Worm (Caenorhabditis elegans) whole organism, young adult: ENCODE results near the gene nekl-4.

Experiments
- C17E4.6 ChIP-seq: fragments of 200-800 bp; sonication (Bioruptor generic); IDR thresholded peaks from 2 replicates; pipeline ENCODE4 v1.3.6; 2022; ENCODE audit warnings: missing genetic modification reagents, missing genetic modification characterization, missing compliant biosample characterization
- F55B11.4 ChIP-seq: sonication (generic microtip); optimal IDR thresholded peaks from 2 replicates; lab custom pipeline; 2016; ENCODE audit warnings: missing compliant biosample characterization, missing genetic modification characterization, borderline replicate concordance; ENCODE audit not compliant: insufficient read depth
- F57C9.4 ChIP-seq: sonication (generic microtip); optimal IDR thresholded peaks from 2 replicates; lab custom pipeline; 2017; ENCODE audit warnings: mild to moderate bottlenecking, missing genetic modification characterization, missing compliant biosample characterization
- K11D2.4 ChIP-seq: fragments of 200-800 bp; sonication (Bioruptor generic); IDR thresholded peaks from 2 replicates; pipeline ENCODE4 v1.3.6; 2022; ENCODE audit warnings: missing genetic modification reagents, missing genetic modification characterization, missing compliant biosample characterization
- T26A5.8 ChIP-seq: sonication (generic microtip); optimal IDR thresholded peaks from 2 replicates; lab custom pipeline; 2016; ENCODE audit warnings: missing genetic modification characterization, missing compliant biosample characterization
- Y53F4B.3 ChIP-seq: fragments of 200-800 bp; sonication (Bioruptor generic); IDR thresholded peaks from 2 replicates; pipeline ENCODE4 v1.3.6; 2022; ENCODE audit warnings: missing genetic modification reagents, missing genetic modification characterization, missing compliant biosample characterization
- Y67H2A.10 ChIP-seq: fragments of 200-800 bp; sonication (Bioruptor generic); conservative IDR thresholded peaks from 2 replicates; pipeline ENCODE4 v1.3.6; 2022; ENCODE audit warnings: missing genetic modification reagents, missing genetic modification characterization, missing compliant biosample characterization
- Y95B8A.8 ChIP-seq: fragments of 200-800 bp; sonication (Bioruptor generic); IDR thresholded peaks from 2 replicates; pipeline ENCODE4 v1.3.6; 2022; ENCODE audit warnings: missing genetic modification reagents, missing genetic modification characterization, missing compliant biosample characterization
- ZK185.1 ChIP-seq: sonication (generic microtip); optimal IDR thresholded peaks from 2 replicates; lab custom pipeline; 2016; ENCODE audit warnings: mild to moderate bottlenecking, missing genetic modification characterization, missing compliant biosample characterization; ENCODE audit not compliant: poor library complexity, severe bottlenecking
- ama-1 ChIP-seq, 3 experiments: fragments of 150-350 bp in 1 of 3; sonication (generic microtip) in 2 of 3; optimal IDR thresholded peaks; 2 replicates each; lab custom pipeline; 2014 to 2018; ENCODE audit warnings: missing biosample characterization in 2 of 3, missing genetic modification characterization in 2 of 3, missing genetic modification reagents in 2 of 3
- aptf-3 ChIP-seq: fragments of 200-800 bp; sonication (Bioruptor generic); IDR thresholded peaks from 2 replicates; pipeline ENCODE4 v1.3.6; 2022; ENCODE audit warnings: missing genetic modification characterization, missing compliant biosample characterization
- attf-6 ChIP-seq: fragments of 200-800 bp; sonication (Bioruptor generic); IDR thresholded peaks from 2 replicates; pipeline ENCODE4 v1.3.6; 2022; ENCODE audit warnings: missing genetic modification reagents, missing genetic modification characterization, missing compliant biosample characterization
- bed-1 ChIP-seq: fragments of 200-800 bp; sonication (Bioruptor generic); IDR thresholded peaks from 2 replicates; pipeline ENCODE4 v1.3.6; 2022; ENCODE audit warnings: missing genetic modification reagents, missing genetic modification characterization, missing compliant biosample characterization
- ccch-3 ChIP-seq: fragments of 200-800 bp; sonication (Bioruptor generic); optimal IDR thresholded peaks from 2 replicates; lab custom pipeline; 2018; ENCODE audit warnings: mild to moderate bottlenecking, missing genetic modification characterization, missing compliant biosample characterization
- cebp-2 ChIP-seq: fragments of 200-800 bp; sonication (Bioruptor generic); IDR thresholded peaks from 2 replicates; pipeline ENCODE4 v1.3.6; 2022; ENCODE audit warnings: missing genetic modification characterization, missing compliant biosample characterization
- ceh-100 ChIP-seq: fragments of 200-800 bp; sonication (Bioruptor generic); IDR thresholded peaks from 2 replicates; pipeline ENCODE4 v1.3.6; 2022; ENCODE audit warnings: missing genetic modification reagents, missing genetic modification characterization, missing compliant biosample characterization
- ceh-58 ChIP-seq: fragments of 200-800 bp; sonication (Bioruptor generic); IDR thresholded peaks from 2 replicates; pipeline ENCODE4 v1.3.6; 2022; ENCODE audit warnings: missing genetic modification characterization, missing compliant biosample characterization
- ceh-79 ChIP-seq: sonication (generic microtip); optimal IDR thresholded peaks from 2 replicates; lab custom pipeline; 2017; ENCODE audit warnings: mild to moderate bottlenecking, missing genetic modification characterization, missing compliant biosample characterization
- dpl-1 ChIP-seq: fragments of 150-350 bp; optimal IDR thresholded peaks from 2 replicates; lab custom pipeline; 2014; ENCODE audit warnings: missing biosample characterization, missing genetic modification reagents, missing genetic modification characterization
- efl-1 ChIP-seq: fragments of 150-350 bp; optimal IDR thresholded peaks from 2 replicates; lab custom pipeline; 2014; ENCODE audit warnings: missing biosample characterization, missing genetic modification reagents, missing genetic modification characterization
- egrh-3 ChIP-seq: fragments of 200-800 bp; sonication (Bioruptor generic); IDR thresholded peaks from 2 replicates; pipeline ENCODE4 v1.3.6; 2022; ENCODE audit warnings: missing genetic modification reagents, missing genetic modification characterization, missing compliant biosample characterization
- ekl-4 ChIP-seq: fragments of 200-800 bp; sonication (Bioruptor generic); IDR thresholded peaks from 2 replicates; pipeline ENCODE4 v1.3.6; 2022; ENCODE audit warnings: missing genetic modification reagents, missing genetic modification characterization, missing compliant biosample characterization
- hmg-1.2 ChIP-seq: fragments of 200-800 bp; sonication (Bioruptor generic); IDR thresholded peaks from 2 replicates; pipeline ENCODE4 v1.3.6; 2022; ENCODE audit warnings: missing genetic modification reagents, missing genetic modification characterization, missing compliant biosample characterization
- hmg-20 ChIP-seq: fragments of 200-800 bp; sonication (Bioruptor generic); IDR thresholded peaks from 2 replicates; pipeline ENCODE4 v1.3.6; 2022; ENCODE audit warnings: missing genetic modification reagents, missing genetic modification characterization, missing compliant biosample characterization
- let-607 ChIP-seq, 2 experiments: fragments of 200-800 bp in 1 of 2; sonication (Bioruptor generic) in 1 of 2; sonication (generic microtip) in 1 of 2; optimal IDR thresholded peaks; 2 replicates each; lab custom pipeline; 2016 to 2018; ENCODE audit warnings: mild to moderate bottlenecking in 2 of 2, missing compliant biosample characterization in 2 of 2, missing genetic modification characterization in 2 of 2, moderate library complexity in 2 of 2, missing genotype in 1 of 2
- lin-26 ChIP-seq: fragments of 200-800 bp; sonication (Bioruptor generic); IDR thresholded peaks from 2 replicates; pipeline ENCODE4 v1.3.6; 2022; ENCODE audit warnings: missing genetic modification reagents, missing genetic modification characterization, missing compliant biosample characterization
- lin-40 ChIP-seq: sonication (generic microtip); optimal IDR thresholded peaks from 2 replicates; lab custom pipeline; 2016; ENCODE audit warnings: missing genetic modification characterization, mild to moderate bottlenecking, missing compliant biosample characterization, missing genotype, missing genetic modification reagents
- lsy-27 ChIP-seq: sonication (generic microtip); optimal IDR thresholded peaks from 2 replicates; lab custom pipeline; 2017; ENCODE audit warnings: missing genetic modification characterization, mild to moderate bottlenecking, missing compliant biosample characterization, antibody characterized with exemption, missing genotype, borderline replicate concordance; ENCODE audit not compliant: insufficient read depth
- madf-8 ChIP-seq: fragments of 200-800 bp; sonication (Bioruptor generic); conservative IDR thresholded peaks from 2 replicates; pipeline ENCODE4 v1.3.6; 2022; ENCODE audit warnings: missing genetic modification reagents, missing genetic modification characterization, missing compliant biosample characterization
- mxl-1 ChIP-seq: sonication (generic microtip); optimal IDR thresholded peaks from 2 replicates; lab custom pipeline; 2016; ENCODE audit warnings: missing genetic modification characterization, missing compliant biosample characterization
- nfya-1 ChIP-seq: sonication (generic microtip); optimal IDR thresholded peaks from 2 replicates; lab custom pipeline; 2017; ENCODE audit warnings: antibody characterized with exemption, missing compliant biosample characterization, missing genetic modification characterization, borderline replicate concordance; ENCODE audit not compliant: insufficient read depth
- nfyb-1 ChIP-seq: fragments of 200-800 bp; sonication (Bioruptor generic); IDR thresholded peaks from 2 replicates; pipeline ENCODE4 v1.3.6; 2022; ENCODE audit warnings: missing genetic modification reagents, missing genetic modification characterization, missing compliant biosample characterization
- nhr-120 ChIP-seq: fragments of 200-800 bp; sonication (Bioruptor generic); IDR thresholded peaks from 2 replicates; pipeline ENCODE4 v1.3.6; 2022; ENCODE audit warnings: missing genetic modification characterization, missing compliant biosample characterization
- nhr-27 ChIP-seq: fragments of 200-800 bp; sonication (Bioruptor generic); optimal IDR thresholded peaks from 2 replicates; lab custom pipeline; 2018; ENCODE audit warnings: mild to moderate bottlenecking, missing genetic modification characterization, moderate library complexity, missing compliant biosample characterization
- nhr-80 ChIP-seq: sonication (generic microtip); optimal IDR thresholded peaks from 2 replicates; lab custom pipeline; 2016; ENCODE audit warnings: missing genetic modification characterization, missing compliant biosample characterization
- nhr-90 ChIP-seq: sonication (generic microtip); optimal IDR thresholded peaks from 2 replicates; lab custom pipeline; 2016; ENCODE audit warnings: missing genotype, mild to moderate bottlenecking, missing genetic modification characterization, missing compliant biosample characterization
- pbrm-1 ChIP-seq: fragments of 200-800 bp; sonication (Bioruptor generic); IDR thresholded peaks from 2 replicates; pipeline ENCODE4 v1.3.6; 2022; ENCODE audit warnings: missing genetic modification reagents, missing genetic modification characterization, missing compliant biosample characterization
- pha-4 ChIP-seq: fragments of 150-350 bp; sonication (generic microtip); optimal IDR thresholded peaks from 2 replicates; lab custom pipeline; 2014; ENCODE audit warnings: missing biosample characterization, missing genetic modification reagents, missing genetic modification characterization
- repo-1 ChIP-seq: sonication (generic microtip); optimal IDR thresholded peaks from 2 replicates; lab custom pipeline; 2017; ENCODE audit warnings: mild to moderate bottlenecking, missing genetic modification characterization, missing compliant biosample characterization
- sdz-38 ChIP-seq: sonication (generic microtip); optimal IDR thresholded peaks from 2 replicates; lab custom pipeline; 2016; ENCODE audit warnings: missing genotype, missing genetic modification characterization, missing compliant biosample characterization
- snpc-1.1 ChIP-seq: sonication (generic microtip); optimal IDR thresholded peaks from 2 replicates; lab custom pipeline; 2017; ENCODE audit warnings: missing genetic modification characterization, mild to moderate bottlenecking, missing compliant biosample characterization, antibody characterized with exemption, moderate library complexity, missing genotype, missing genetic modification reagents; ENCODE audit not compliant: insufficient read depth
- snpc-3.4 ChIP-seq: sonication (generic microtip); optimal IDR thresholded peaks from 2 replicates; lab custom pipeline; 2017; ENCODE audit warnings: missing genetic modification characterization, mild to moderate bottlenecking, missing compliant biosample characterization, antibody characterized with exemption, moderate library complexity, missing genotype, missing genetic modification reagents
- tbx-9 ChIP-seq: sonication (generic microtip); optimal IDR thresholded peaks from 2 replicates; lab custom pipeline; 2016; ENCODE audit warnings: borderline replicate concordance, missing genetic modification characterization, inconsistent platforms, missing compliant biosample characterization
- unc-62 ChIP-seq: fragments of 150-350 bp; optimal IDR thresholded peaks from 2 replicates; lab custom pipeline; 2014; ENCODE audit warnings: missing biosample characterization, missing genetic modification reagents, missing genetic modification characterization
- ztf-18 ChIP-seq: sonication (generic microtip); optimal IDR thresholded peaks from 2 replicates; lab custom pipeline; 2016; ENCODE audit warnings: missing genotype, mild to moderate bottlenecking, missing genetic modification characterization, missing compliant biosample characterization
- ztf-22 ChIP-seq: fragments of 200-800 bp; sonication (Bioruptor generic); optimal IDR thresholded peaks from 2 replicates; lab custom pipeline; 2018; ENCODE audit warnings: mild to moderate bottlenecking, missing genetic modification characterization, moderate library complexity, missing compliant biosample characterization

nekl-4 gene

DNA sequence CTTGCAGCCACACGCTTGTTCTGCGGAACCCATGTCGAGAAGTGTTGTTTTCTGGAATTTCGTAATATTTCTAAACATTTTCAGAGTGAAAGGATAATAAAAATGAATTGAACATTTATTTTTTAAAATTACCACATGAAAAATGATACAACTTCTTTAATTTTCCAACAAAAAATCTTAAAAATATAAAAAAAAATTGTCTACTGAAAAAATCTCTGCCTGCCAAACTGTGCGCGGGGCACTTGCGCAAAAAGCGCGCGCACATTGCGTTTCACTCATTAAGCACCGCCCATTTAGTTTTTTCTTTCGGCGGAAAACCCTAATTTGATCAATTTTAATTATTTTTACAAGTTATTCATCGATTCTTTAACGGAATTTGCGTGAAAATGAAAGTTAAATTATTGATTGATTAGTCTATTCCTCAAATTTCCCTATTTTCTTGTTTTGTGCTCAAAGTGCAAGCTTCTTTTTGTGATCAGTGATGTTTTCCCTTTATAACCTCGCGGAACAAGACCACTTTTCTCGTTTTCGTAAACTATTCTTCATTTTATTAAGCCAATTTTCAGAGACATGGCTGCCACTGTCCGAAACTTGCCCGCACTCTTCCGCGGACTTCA, 37.7 kb upstream of the nekl-4 start, which contains the start of the genes nmad-1 and hach-1 (continued):
- no peak for TF ChIP-seq nhr-120
- no peak for TF ChIP-seq hmg-20 (GFP tag; lab: Robert Waterston, UW)
- peak; percentile 24 for TF ChIP-seq nhr-80 (tag; lab: Kevin White, UChicago)
- peak; percentile 88 for TF ChIP-seq snpc-3.4 (tag; lab: Kevin White, UChicago)
- TF ChIP-seq ceh-100 (GFP tag; lab: Robert Waterston, UW), result peak; percentile 63; the same call in 1 of the 2 replicates
- TF ChIP-seq F55B11.4, result no peak
- peak; percentile 14 to 58 for TF ChIP-seq let-607 (tag; optimal IDR thresholded peaks at IDR 0.05; lab: Kevin White, UChicago)
- no peak for TF ChIP-seq unc-62 (GFP tag; lab: Kevin White, UChicago)
- no peak for TF ChIP-seq ceh-79 (tag; lab: Kevin White, UChicago)
- no peak for TF ChIP-seq attf-6 (GFP tag; lab: Robert Waterston, UW)
- TF ChIP-seq hmg-1.2, result peak; percentile 58
- TF ChIP-seq ztf-22 (GFP tag; lab: Kevin White, UChicago), result no peak
- no peak for TF ChIP-seq nhr-90
- no peak for TF ChIP-seq ama-1 (optimal IDR thresholded peaks at IDR 0.05; lab: Kevin White, UChicago)
- peak in 1 of 2 experiments; percentile 31 for TF ChIP-seq ama-1 (GFP tag; optimal IDR thresholded peaks at IDR 0.05; lab: Kevin White, UChicago)
- no peak for TF ChIP-seq bed-1 (GFP tag; lab: Robert Waterston, UW)
- TF ChIP-seq K11D2.4 (GFP tag; lab: Robert Waterston, UW), result no peak
- TF ChIP-seq nfya-1 (tag; lab: Kevin White, UChicago), result no peak
- no peak for TF ChIP-seq Y67H2A.10 (GFP tag; lab: Robert Waterston, UW)
- peak; percentile 77 for TF ChIP-seq lin-40 (tag; lab: Kevin White, UChicago)
- peak; percentile 90 for TF ChIP-seq ekl-4 (GFP tag; lab: Robert Waterston, UW)
- no peak for TF ChIP-seq C17E4.6 (GFP tag; lab: Robert Waterston, UW)
- TF ChIP-seq ztf-18 (tag; lab: Kevin White, UChicago), result peak; percentile 42
- peak; percentile 87 for TF ChIP-seq ZK185.1 (tag; lab: Kevin White, UChicago)
- TF ChIP-seq ccch-3 (GFP tag; lab: Kevin White, UChicago), result no peak
- no peak for TF ChIP-seq sdz-38
- no peak for TF ChIP-seq mxl-1 (tag; lab: Kevin White, UChicago)
- no peak for TF ChIP-seq pha-4 (tag; lab: Kevin White, UChicago)
- peak; percentile 32; the same call in 1 of the 2 replicates for TF ChIP-seq egrh-3 (GFP tag; lab: Robert Waterston, UW)
- TF ChIP-seq nfyb-1, result peak; percentile 77; the same call in 1 of the 2 replicates
- TF ChIP-seq cebp-2, result no peak
- TF ChIP-seq lin-26 (GFP tag; lab: Robert Waterston, UW), result 0 out of 2 replicates have a peak, but pooled peaks have one; percentile 41
- no peak for TF ChIP-seq nhr-27 (tag; lab: Kevin White, UChicago)

DNA sequence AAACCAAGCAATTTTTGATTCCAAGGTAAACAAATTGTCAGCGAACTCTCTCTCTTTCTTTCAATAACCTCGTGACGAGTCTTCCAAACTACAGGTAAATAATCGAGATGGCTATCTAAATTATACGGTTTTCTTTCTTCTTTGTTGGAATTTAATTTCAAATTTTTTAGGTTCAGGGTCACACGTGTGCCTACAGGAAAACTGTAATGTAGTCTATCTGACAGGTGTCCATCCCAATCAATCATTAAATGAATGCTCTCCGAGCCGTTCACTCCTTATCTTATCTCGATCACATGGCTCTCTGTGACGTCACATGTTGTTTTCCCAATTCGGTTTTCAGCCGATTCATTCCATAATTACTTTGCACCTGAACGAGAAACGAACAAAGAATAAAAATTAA, 35.8 kb upstream of the nekl-4 start:
- TF ChIP-seq efl-1 (GFP tag; lab: Kevin White, UChicago) (no peak), T26A5.8 (no peak), pbrm-1 (GFP tag; lab: Robert Waterston, UW) (no peak), Y53F4B.3 (GFP tag; lab: Robert Waterston, UW) (no peak), lsy-27 (no peak), madf-8 (GFP tag; lab: Robert Waterston, UW) (no peak), cebp-2 (no peak), snpc-3.4 (tag; lab: Kevin White, UChicago) (no peak), egrh-3 (GFP tag; lab: Robert Waterston, UW) (no peak), F55B11.4 (no peak), nfyb-1 (peak; percentile 79), ztf-22 (GFP tag; lab: Kevin White, UChicago) (peak; percentile 44), F57C9.4 (tag; lab: Kevin White, UChicago) (no peak), aptf-3 (GFP tag; lab: Robert Waterston, UW) (no peak), tbx-9 (tag; lab: Kevin White, UChicago) (no peak), dpl-1 (no peak), snpc-1.1 (tag; lab: Kevin White, UChicago) (no peak), ceh-58 (GFP tag; lab: Robert Waterston, UW) (no peak), Y95B8A.8 (GFP tag; lab: Robert Waterston, UW) (0 out of 2 replicates have a peak, but pooled peaks have one; percentile 53), repo-1 (tag; lab: Kevin White, UChicago) (peak; percentile 19)
